Worm (Caenorhabditis elegans) whole organism, early embryonic: ENCODE data around the gene clec-184.

ENCODE experiments used
- B0310.2 ChIP-seq: sonication (generic microtip); optimal IDR thresholded peaks from 2 replicates; lab custom pipeline; 2016; ENCODE audit warnings: mild to moderate bottlenecking, missing genetic modification characterization, missing compliant biosample characterization
- F13C5.2 ChIP-seq: sonication (generic microtip); optimal IDR thresholded peaks from 2 replicates; lab custom pipeline; 2017; ENCODE audit warnings: mild to moderate bottlenecking, missing genetic modification characterization, inconsistent platforms, missing compliant biosample characterization
- aly-1 ChIP-seq: sonication (generic microtip); optimal IDR thresholded peaks from 2 replicates; lab custom pipeline; 2016; ENCODE audit warnings: missing genetic modification characterization, missing compliant biosample characterization
- ama-1 ChIP-seq: fragments of 150-350 bp; optimal IDR thresholded peaks from 2 replicates; lab custom pipeline; 2014
- ceh-13 ChIP-seq: fragments of 200-800 bp; sonication (Bioruptor generic); optimal IDR thresholded peaks from 2 replicates; lab custom pipeline; 2018; ENCODE audit warnings: mild to moderate bottlenecking, missing genetic modification characterization, missing compliant biosample characterization
- ets-7 ChIP-seq: sonication (generic microtip); optimal IDR thresholded peaks from 2 replicates; lab custom pipeline; 2016; ENCODE audit warnings: missing genotype, missing genetic modification characterization, missing compliant biosample characterization
- flt-1 ChIP-seq: fragments of 200-800 bp; sonication (Bioruptor generic); IDR thresholded peaks from 2 replicates; pipeline ENCODE4 v1.3.6; 2022; ENCODE audit warnings: missing genetic modification characterization, missing compliant biosample characterization
- hmg-4 ChIP-seq: fragments of 200-800 bp; sonication (Bioruptor generic); optimal IDR thresholded peaks from 2 replicates; lab custom pipeline; 2018; ENCODE audit warnings: mild to moderate bottlenecking, missing genetic modification characterization, missing compliant biosample characterization
- hnd-1 ChIP-seq: sonication (generic microtip); optimal IDR thresholded peaks from 2 replicates; lab custom pipeline; 2016; ENCODE audit warnings: missing genetic modification characterization, missing compliant biosample characterization
- pes-1 ChIP-seq: fragments of 200-800 bp; sonication (Bioruptor generic); IDR thresholded peaks from 2 replicates; pipeline ENCODE4 v1.3.6; 2022; ENCODE audit warnings: missing genetic modification reagents, missing genetic modification characterization, missing compliant biosample characterization
- scrt-1 ChIP-seq: fragments of 200-800 bp; sonication (Bioruptor generic); IDR thresholded peaks from 2 replicates; pipeline ENCODE4 v1.3.6; 2022; ENCODE audit warnings: missing genetic modification characterization, missing compliant biosample characterization
- sea-1 ChIP-seq: fragments of 200-800 bp; sonication (Bioruptor generic); conservative IDR thresholded peaks from 2 replicates; pipeline ENCODE4 v1.3.6; 2022; ENCODE audit warnings: missing genetic modification characterization, missing compliant biosample characterization
- tbx-11 ChIP-seq: fragments of 200-800 bp; sonication (Bioruptor generic); IDR thresholded peaks from 2 replicates; pipeline ENCODE4 v1.3.6; 2022; ENCODE audit warnings: missing genetic modification characterization, missing compliant biosample characterization
- tbx-37 ChIP-seq: fragments of 200-800 bp; sonication (Bioruptor generic); conservative IDR thresholded peaks from 2 replicates; pipeline ENCODE4 v1.3.6; 2022; ENCODE audit warnings: missing genetic modification reagents, missing genetic modification characterization, missing compliant biosample characterization

- TF ChIP-seq ama-1 (lab: Kevin White, UChicago) (no peak), ceh-13 (GFP tag; lab: Kevin White, UChicago) (no peak), scrt-1 (GFP tag; lab: Robert Waterston, UW) (peak; percentile 57; the same call in 1 of the 2 replicates), tbx-11 (no peak), aly-1 (tag; lab: Kevin White, UChicago) (no peak), pes-1 (GFP tag; lab: Robert Waterston, UW) (peak; percentile 77), sea-1 (GFP tag; lab: Robert Waterston, UW) (0 out of 2 replicates have a peak, but pooled peaks have one; percentile 9), B0310.2 (no peak), tbx-37 (0 out of 2 replicates have a peak, but pooled peaks have one; percentile 15), flt-1 (GFP tag; lab: Robert Waterston, UW) (peak; percentile 43; the same call in 1 of the 2 replicates), hmg-4 (no peak), F13C5.2 (peak; percentile 0), ets-7 (tag; lab: Kevin White, UChicago) (no peak), hnd-1 (no peak)
These were observed 14.8 kb upstream of the clec-184 start, which contains the start of gene F08G5.3 for ce11 chrIV:12417536-12418195.
